Fruit fly (Drosophila melanogaster) S2 (cell line): ENCODE results near the gene Pif1A.

Experiments used
- CG8478 ChIP-seq: fragments of >200 bp; optimal IDR thresholded peaks from 2 replicates; lab custom pipeline; 2018
- CTCF ChIP-seq, 2 experiments: fragments of >200 bp; optimal IDR thresholded peaks; 2 replicates each; lab custom pipeline; 2018

Pif1A gene

DNA sequence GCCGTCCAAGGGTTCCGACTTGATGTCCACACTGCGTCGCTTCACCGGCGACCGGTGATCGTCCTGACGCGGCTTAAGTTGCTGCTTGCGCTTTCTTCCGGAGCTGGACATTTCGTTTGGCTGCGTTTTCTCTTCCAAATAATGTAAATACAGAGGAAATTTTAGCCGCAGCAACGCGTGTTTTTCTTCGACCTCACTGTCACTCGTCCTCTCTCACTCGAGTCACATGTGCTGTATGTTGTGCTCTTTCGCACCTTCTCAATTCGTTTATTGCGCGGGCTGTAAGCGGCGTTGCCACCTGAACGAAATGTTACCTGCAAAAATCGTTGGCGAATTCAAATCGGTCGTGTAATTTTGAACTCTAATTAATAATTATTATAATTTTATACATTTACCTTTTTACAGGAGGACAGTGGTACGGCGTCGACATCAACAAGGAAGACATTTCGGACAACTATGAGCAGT, 4.4 kb upstream of the Pif1A start, which contains the start of gene CG9839:
TSS of gene CG9839 (minus strand) at position 415 of the 465 bp plus-strand sequence.
- TF ChIP-seq CTCF (optimal IDR thresholded peaks at IDR 0.05; lab: Kevin White, UChicago) (peak in 1 of 2 experiments; percentile 26), CG8478 (lab: Kevin White, UChicago) (no peak)

dm6 chr3R:8799866-8800265, 1.1 kb downstream of the Pif1A start:
- no peak for TF ChIP-seq CTCF (optimal IDR thresholded peaks at IDR 0.05; lab: Kevin White, UChicago)
- TF ChIP-seq CG8478 (lab: Kevin White, UChicago): no peak

DNA sequence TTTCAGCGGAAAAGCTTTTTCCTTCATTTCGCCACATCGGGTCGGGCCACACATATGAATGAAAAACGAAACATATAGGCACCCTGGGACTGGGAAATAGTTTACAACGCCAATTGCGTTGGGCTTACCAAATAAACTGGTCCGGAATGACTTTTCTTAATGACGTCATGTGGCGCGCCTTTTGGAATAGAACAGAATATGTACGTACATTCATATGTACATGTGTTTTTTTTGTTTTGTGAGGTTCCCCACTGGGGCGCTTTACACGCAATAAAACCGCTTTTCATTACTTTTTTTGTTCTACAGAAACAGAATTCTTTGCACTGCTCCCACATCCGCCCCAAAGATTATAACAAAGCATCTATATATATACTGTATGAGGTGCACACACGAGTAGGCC, 2.6 kb downstream of the Pif1A start:
- TF ChIP-seq CTCF (optimal IDR thresholded peaks at IDR 0.05; lab: Kevin White, UChicago): no peak
- no peak for TF ChIP-seq CG8478 (lab: Kevin White, UChicago)

- TF ChIP-seq CG8478 (lab: Kevin White, UChicago) (no peak), CTCF (optimal IDR thresholded peaks at IDR 0.05; lab: Kevin White, UChicago) (no peak)
Measured at dm6 chr3R:8794384-8794783, 6.6 kb downstream of the Pif1A start, which contains the start of gene Ir85a. Gene Ir85a (plus strand): TSS chr3R:8794684.

dm6 chr3R:8793726-8794125, 7.2 kb downstream of the Pif1A start:
- TF ChIP-seq CG8478 (lab: Kevin White, UChicago) (no peak), CTCF (optimal IDR thresholded peaks at IDR 0.05; lab: Kevin White, UChicago) (no peak)

DNA sequence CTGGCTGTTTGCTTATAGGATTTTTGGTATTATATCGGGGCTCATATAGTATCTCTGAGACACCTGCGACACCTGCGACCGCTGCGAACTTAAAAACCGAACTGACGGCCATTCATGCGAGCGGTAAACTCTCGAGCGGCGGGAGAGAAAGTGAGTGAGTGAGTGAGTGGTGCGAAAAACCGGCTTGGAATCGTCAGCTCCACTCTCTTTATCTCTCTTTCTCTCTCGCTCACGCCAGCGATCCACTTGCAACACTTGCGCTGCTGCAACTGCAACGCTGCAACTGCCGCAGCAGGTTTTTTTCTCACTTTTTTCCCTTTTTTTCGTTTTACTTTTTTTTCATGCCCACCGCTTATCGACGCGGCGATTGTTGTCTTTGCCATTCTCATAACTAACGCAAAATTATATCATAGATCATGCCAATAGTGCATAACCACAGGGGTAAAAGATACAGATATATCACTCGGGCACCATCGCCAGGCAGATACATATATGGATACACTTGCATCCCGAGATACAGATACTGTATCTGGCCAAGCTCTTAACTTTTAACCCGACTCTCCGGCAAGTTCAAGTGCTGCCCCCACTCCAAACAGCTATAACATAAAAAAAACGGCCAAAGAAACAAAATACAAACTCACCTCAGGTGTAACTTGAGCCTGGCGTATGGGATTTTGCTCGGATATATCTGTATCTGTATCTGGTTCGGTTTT, 8.4 kb downstream of the Pif1A start:
- TF ChIP-seq CTCF (optimal IDR thresholded peaks at IDR 0.05; lab: Kevin White, UChicago) (no peak), CG8478 (lab: Kevin White, UChicago) (no peak)

- no peak for TF ChIP-seq CG8478 (lab: Kevin White, UChicago)
- TF ChIP-seq CTCF (optimal IDR thresholded peaks at IDR 0.05; lab: Kevin White, UChicago): no peak
Measured at dm6 chr3R:8788722-8789400, 12.1 kb downstream of the Pif1A start.

dm6 chr3R:8787538-8788282, 13.3 kb downstream of the Pif1A start:
- TF ChIP-seq CTCF (optimal IDR thresholded peaks at IDR 0.05; lab: Kevin White, UChicago) (no peak), CG8478 (lab: Kevin White, UChicago) (no peak)

DNA sequence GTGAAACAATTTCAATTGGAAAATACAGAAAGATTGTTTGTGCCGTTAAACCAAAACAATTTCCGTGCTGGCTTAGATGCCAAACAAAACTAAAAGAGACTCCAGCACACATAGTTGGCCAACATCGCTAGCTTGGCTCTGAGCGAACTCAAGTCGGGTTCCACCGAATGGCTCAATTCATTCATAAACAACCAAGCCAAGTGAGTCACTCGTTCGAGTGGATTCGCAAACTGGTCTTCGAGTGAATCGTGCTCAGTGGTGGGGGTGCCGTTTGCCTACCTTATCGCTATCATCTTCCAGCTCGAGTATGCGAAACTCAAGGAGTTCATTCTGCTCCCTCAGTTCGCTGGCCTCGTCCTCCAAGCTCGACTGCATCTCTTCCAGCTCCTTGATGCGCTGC, 15.5 kb downstream of the Pif1A start:
- TF ChIP-seq CG8478 (lab: Kevin White, UChicago) (no peak), CTCF (optimal IDR thresholded peaks at IDR 0.05; lab: Kevin White, UChicago) (no peak)

dm6 chr3R:8784788-8785187, 16.2 kb downstream of the Pif1A start:
- no peak for TF ChIP-seq CG8478 (lab: Kevin White, UChicago)
- no peak for TF ChIP-seq CTCF (optimal IDR thresholded peaks at IDR 0.05; lab: Kevin White, UChicago)

DNA sequence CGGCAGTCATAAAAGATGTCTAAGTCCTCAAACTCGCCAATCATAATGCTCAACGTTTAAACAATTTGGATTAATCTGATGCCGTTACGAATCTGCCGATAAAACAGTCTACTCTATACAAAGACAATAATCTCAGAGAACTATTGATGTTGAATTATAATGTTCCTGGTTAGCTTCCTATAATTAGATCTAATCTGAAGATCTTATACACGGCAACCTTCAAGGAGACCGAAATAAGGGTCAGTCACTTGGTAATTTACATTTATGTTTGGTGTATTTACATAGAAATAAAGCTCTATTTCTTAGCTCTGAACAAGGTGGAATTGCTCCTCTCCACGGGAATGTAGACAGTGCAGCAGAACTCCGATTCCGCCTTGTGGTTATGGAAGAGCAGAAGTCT, 20.3 kb downstream of the Pif1A start, which contains the start of gene CG33189:
TSS of gene CG33189 (minus strand) at position 101 of the 400 bp plus-strand sequence.
- TF ChIP-seq CG8478 (lab: Kevin White, UChicago): no peak
- TF ChIP-seq CTCF (optimal IDR thresholded peaks at IDR 0.05; lab: Kevin White, UChicago): no peak

- TF ChIP-seq CG8478 (lab: Kevin White, UChicago) (no peak), CTCF (optimal IDR thresholded peaks at IDR 0.05; lab: Kevin White, UChicago) (no peak)
Measured at dm6 chr3R:8779823-8780222, 21.2 kb downstream of the Pif1A start, which contains the start of gene CG33191. Gene CG33191 (minus strand): TSS chr3R:8779923.

DNA sequence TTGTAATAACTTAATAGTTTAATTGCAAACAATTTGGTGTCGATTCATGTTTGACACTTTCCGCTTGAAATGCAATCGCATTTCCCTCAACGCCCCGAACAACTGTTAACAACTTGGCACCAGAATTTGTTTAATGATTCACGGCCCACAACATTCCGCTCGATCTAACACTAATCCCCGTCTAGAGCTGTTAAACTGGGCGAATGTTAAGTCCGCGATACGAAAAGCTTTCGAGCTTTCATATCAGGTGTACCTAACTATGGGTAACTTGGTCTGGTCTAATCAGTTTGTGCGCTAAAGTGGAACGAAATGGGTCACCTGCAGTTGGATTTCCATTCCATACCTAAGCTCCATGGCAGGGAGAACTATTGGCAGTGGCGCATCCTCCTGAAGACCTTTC, 27.8 kb downstream of the Pif1A start, which contains the start of gene CG34301:
TSS of gene CG34301 (plus strand) at position 301 of the 400 bp plus-strand sequence.
- TF ChIP-seq CTCF (optimal IDR thresholded peaks at IDR 0.05; lab: Kevin White, UChicago) (no peak), CG8478 (lab: Kevin White, UChicago) (no peak)

dm6 chr3R:8772591-8772990, 28.4 kb downstream of the Pif1A start, which contains the start of gene CG13318:
Gene CG13318 (minus strand): TSS chr3R:8772691.
- TF ChIP-seq CG8478 (lab: Kevin White, UChicago) (no peak), CTCF (optimal IDR thresholded peaks at IDR 0.05; lab: Kevin White, UChicago) (no peak)
